Worm (Caenorhabditis elegans) whole organism, L4 larva: ENCODE data around the gene F37H8.5.

Source experiments
- dpl-1 ChIP-seq: fragments of 150-350 bp; optimal IDR thresholded peaks from 2 replicates; lab custom pipeline; 2014; ENCODE audit warnings: missing biosample characterization, missing genetic modification reagents, missing genetic modification characterization
- egl-27 ChIP-seq: sonication (generic microtip); optimal IDR thresholded peaks from 3 replicates; lab custom pipeline; 2017; ENCODE audit warnings: missing biosample characterization, missing genetic modification reagents, missing genetic modification characterization
- egl-43 ChIP-seq: fragments of 200-800 bp; sonication (Bioruptor generic); IDR thresholded peaks from 2 replicates; pipeline ENCODE4 v1.3.6; 2022; ENCODE audit warnings: missing genetic modification reagents, missing genetic modification characterization, missing compliant biosample characterization
- jun-1 ChIP-seq: fragments of 150-350 bp; optimal IDR thresholded peaks from 2 replicates; lab custom pipeline; 2014; ENCODE audit warnings: missing biosample characterization, missing genetic modification reagents, missing genetic modification characterization
- lin-1 ChIP-seq: fragments of 200-800 bp; sonication (Bioruptor generic); IDR thresholded peaks from 2 replicates; pipeline ENCODE4 v1.3.6; 2022; ENCODE audit warnings: missing genetic modification reagents, missing genetic modification characterization, missing compliant biosample characterization

DNA sequence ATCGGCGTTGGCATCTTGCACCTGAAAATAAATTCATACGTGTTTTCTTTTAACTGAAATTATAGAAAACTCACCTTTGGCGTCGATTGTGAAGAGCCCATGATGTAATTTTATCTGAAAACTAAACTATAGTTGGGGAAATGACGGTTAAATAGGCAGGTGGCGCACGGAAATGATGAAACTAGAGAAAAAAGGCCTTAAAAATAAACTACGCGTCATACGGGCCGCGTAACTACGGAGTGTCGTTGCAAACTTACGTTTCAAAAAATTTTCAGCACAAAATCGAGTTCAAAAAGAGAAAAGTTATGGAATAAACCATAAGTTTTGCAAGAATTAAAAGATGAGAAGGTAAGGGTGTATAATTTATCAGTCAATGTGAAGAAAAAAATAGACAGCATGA, 48.3 kb downstream of the F37H8.5 start, which contains the start of gene cchl-1:
- TF ChIP-seq jun-1 (tag; lab: Kevin White, UChicago) = no peak
- TF ChIP-seq dpl-1 (GFP tag; lab: Kevin White, UChicago) = no peak
- TF ChIP-seq egl-43 (GFP tag; lab: Robert Waterston, UW) = no peak
- no peak for TF ChIP-seq egl-27
- TF ChIP-seq lin-1 (GFP tag; lab: Robert Waterston, UW) = no peak
